Fruit fly (Drosophila melanogaster) S2 (cell line): ENCODE data around the gene CG32536.

Source experiments
- CG8478 ChIP-seq: fragments of >200 bp; optimal IDR thresholded peaks from 2 replicates; lab custom pipeline; 2018
- CTCF ChIP-seq, 2 experiments: fragments of >200 bp; optimal IDR thresholded peaks; 2 replicates each; lab custom pipeline; 2018

dm6 chrX:19298785-19299114 lies 22.1 kb upstream of the CG32536 start:
- TF ChIP-seq CG8478 (no peak), CTCF (optimal IDR thresholded peaks at IDR 0.05; lab: Kevin White, UChicago) (no peak)
